Worm (Caenorhabditis elegans) whole organism, late embryonic: ENCODE measurements around the gene erd-2.2.

ENCODE experiments used
- K09A11.1 ChIP-seq: sonication (generic microtip); optimal IDR thresholded peaks from 2 replicates; lab custom pipeline; 2017; ENCODE audit warnings: antibody characterized with exemption, mild to moderate bottlenecking, missing genetic modification characterization, missing compliant biosample characterization; ENCODE audit not compliant: insufficient read depth
- ahr-1 ChIP-seq: sonication (generic microtip); optimal IDR thresholded peaks from 2 replicates; lab custom pipeline; 2016; ENCODE audit warnings: missing genetic modification characterization, missing compliant biosample characterization
- ceh-30 ChIP-seq: fragments of 150-350 bp; optimal IDR thresholded peaks from 2 replicates; lab custom pipeline; 2014; ENCODE audit warnings: missing biosample characterization, missing genetic modification characterization
- dve-1 ChIP-seq: sonication (generic microtip); optimal IDR thresholded peaks from 2 replicates; lab custom pipeline; 2017; ENCODE audit warnings: antibody characterized with exemption, mild to moderate bottlenecking, missing genetic modification characterization, missing compliant biosample characterization
- elt-4 ChIP-seq: sonication (generic microtip); optimal IDR thresholded peaks from 2 replicates; lab custom pipeline; 2016; ENCODE audit warnings: missing genetic modification characterization, missing compliant biosample characterization
- hlh-30 ChIP-seq: sonication (generic microtip); optimal IDR thresholded peaks from 2 replicates; lab custom pipeline; 2017; ENCODE audit warnings: antibody characterized with exemption, missing genetic modification characterization, missing compliant biosample characterization; ENCODE audit not compliant: insufficient read depth
- hlh-6 ChIP-seq: sonication (generic microtip); optimal IDR thresholded peaks from 2 replicates; lab custom pipeline; 2016; ENCODE audit warnings: missing genotype, missing genetic modification characterization, missing compliant biosample characterization
- lim-6 ChIP-seq: sonication (generic microtip); optimal IDR thresholded peaks from 2 replicates; lab custom pipeline; 2016; ENCODE audit warnings: missing genetic modification characterization, missing compliant biosample characterization
- nhr-232 ChIP-seq: sonication (generic microtip); optimal IDR thresholded peaks from 2 replicates; lab custom pipeline; 2016; ENCODE audit warnings: missing genetic modification characterization, missing compliant biosample characterization
- pat-9 ChIP-seq: fragments of 200-800 bp; sonication (Bioruptor generic); optimal IDR thresholded peaks from 2 replicates; lab custom pipeline; 2018; ENCODE audit warnings: mild to moderate bottlenecking, missing genetic modification characterization, moderate library complexity, missing compliant biosample characterization
- tbx-2 ChIP-seq: sonication (generic microtip); optimal IDR thresholded peaks from 2 replicates; lab custom pipeline; 2016; ENCODE audit warnings: missing genetic modification characterization, missing compliant biosample characterization
- tbx-7 ChIP-seq: sonication (generic microtip); optimal IDR thresholded peaks from 2 replicates; lab custom pipeline; 2016; ENCODE audit warnings: missing genotype, missing genetic modification characterization, missing compliant biosample characterization
- unc-42 ChIP-seq: sonication (generic microtip); optimal IDR thresholded peaks from 2 replicates; lab custom pipeline; 2016; ENCODE audit warnings: missing genotype, missing genetic modification characterization, missing compliant biosample characterization

erd-2.2 gene

ce11 chrIII:5951589-5952378, 44.9 kb downstream of the erd-2.2 start:
- no peak for TF ChIP-seq pat-9 (tag; lab: Kevin White, UChicago)
- no peak for TF ChIP-seq ahr-1 (tag; lab: Kevin White, UChicago)
- TF ChIP-seq hlh-30 (tag; lab: Kevin White, UChicago): peak; percentile 30
- no peak for TF ChIP-seq lim-6

- TF ChIP-seq dve-1 (no peak), ceh-30 (tag; lab: Kevin White, UChicago) (no peak), tbx-7 (tag; lab: Kevin White, UChicago) (no peak), unc-42 (no peak)
Measured at ce11 chrIII:5953041-5953912, 46.4 kb downstream of the erd-2.2 start.

DNA sequence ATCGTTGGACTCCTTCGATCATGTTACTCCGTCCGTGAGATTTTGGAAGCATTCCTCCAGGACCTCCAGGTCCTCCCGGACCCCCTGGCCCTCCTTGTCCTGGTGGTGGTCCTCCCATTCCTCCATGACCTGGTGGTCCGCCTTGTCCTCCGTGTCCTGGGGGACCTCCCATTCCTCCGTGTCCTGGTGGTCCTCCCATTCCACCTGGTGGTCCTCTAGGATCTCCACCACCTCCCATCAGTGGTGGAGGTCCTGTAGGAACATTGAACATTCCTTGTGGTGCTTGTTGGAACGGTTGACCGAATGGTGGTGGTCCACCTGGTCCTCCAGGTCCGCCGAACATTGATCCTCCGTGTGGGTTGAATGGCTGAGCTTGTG, 47.1 kb downstream of the erd-2.2 start:
- TF ChIP-seq elt-4 (tag; lab: Kevin White, UChicago) (no peak), K09A11.1 (no peak), tbx-2 (tag; lab: Kevin White, UChicago) (peak; percentile 13), hlh-6 (tag; lab: Kevin White, UChicago) (peak; percentile 25), nhr-232 (tag; lab: Kevin White, UChicago) (no peak)
